Fruit fly (Drosophila melanogaster): ENCODE measurements around the gene CG14990.
A peak's percentile ranks its signal among the peaks of the same experiment; 100 is the strongest.

The CG14990 gene

dm6 chr3L:4108844-4109494, 16.0 kb downstream of the CG14990 start (continued):
- peak; percentile 90 for TF ChIP-seq Med (GFP tag)
- TF ChIP-seq wek (GFP tag; optimal IDR thresholded peaks at IDR 0.05), result no peak
- no peak for TF ChIP-seq Doc3 (GFP tag; IDR thresholded peaks at IDR 0.05; ENCODE audit: partially characterized antibody)
- TF ChIP-seq CG33557 (GFP tag; optimal IDR thresholded peaks at IDR 0.05), result peak; percentile 59
- TF ChIP-seq CG17361 (GFP tag; IDR thresholded peaks at IDR 0.05), result peak; percentile 86
- peak; percentile 23 for TF ChIP-seq CG2116 (GFP tag; optimal IDR thresholded peaks at IDR 0.05)
- peak; percentile 2 for TF ChIP-seq CG10565 (GFP tag; optimal IDR thresholded peaks at IDR 0.05)
- peak; percentile 49 for TF ChIP-seq CrebB (tag; optimal IDR thresholded peaks at IDR 0.05)
- TF ChIP-seq CG43689 (GFP tag; IDR thresholded peaks at IDR 0.05), result no peak
- TF ChIP-seq CG14860 (GFP tag; IDR thresholded peaks at IDR 0.05; ENCODE audit: partially characterized antibody), result no peak
- peak; percentile 84 for TF ChIP-seq CG10979 (tag; optimal IDR thresholded peaks at IDR 0.05)
- no peak for TF ChIP-seq Sry-δ (GFP tag; optimal IDR thresholded peaks at IDR 0.05)
- TF ChIP-seq danr (GFP tag; IDR thresholded peaks at IDR 0.05), result peak; percentile 69; the same call in 1 of the 2 replicates
- TF ChIP-seq tll (GFP tag; optimal IDR thresholded peaks at IDR 0.05), result peak in 1 of 2 experiments; percentile 54
- TF ChIP-seq bowl (GFP tag; IDR thresholded peaks at IDR 0.05), result peak; percentile 47; the same call in 1 of the 2 replicates
- peak; percentile 58 for TF ChIP-seq CG14441 (GFP tag; IDR thresholded peaks at IDR 0.05)
- peak; percentile 49 for TF ChIP-seq CG10654 (GFP tag; optimal IDR thresholded peaks at IDR 0.05)
- no peak for TF ChIP-seq nom (GFP tag; optimal IDR thresholded peaks at IDR 0.05)
- TF ChIP-seq lov (optimal IDR thresholded peaks at IDR 0.05), result no peak
- 0 out of 3 replicates have a peak, but pooled peaks have one; percentile 30 for TF ChIP-seq lov (GFP tag; IDR thresholded peaks at IDR 0.05)
- TF ChIP-seq gfzf (GFP tag; optimal IDR thresholded peaks at IDR 0.05), result no peak
- TF ChIP-seq sens (GFP tag), result peak; percentile 97
- peak; percentile 7 for TF ChIP-seq CG7271 (tag; optimal IDR thresholded peaks at IDR 0.05)
- TF ChIP-seq Awh (GFP tag; IDR thresholded peaks at IDR 0.05), result no peak
- TF ChIP-seq CG2129 (GFP tag; IDR thresholded peaks at IDR 0.05; ENCODE audit: partially characterized antibody), result no peak
- no peak for TF ChIP-seq cato (GFP tag; optimal IDR thresholded peaks at IDR 0.05; ENCODE audit: borderline replicate concordance)
- TF ChIP-seq eve (GFP tag; optimal IDR thresholded peaks at IDR 0.05), result no peak
- peak; percentile 69 for TF ChIP-seq Max (GFP tag; optimal IDR thresholded peaks at IDR 0.05)
- peak; percentile 67 for TF ChIP-seq gcm (GFP tag; optimal IDR thresholded peaks at IDR 0.05)
- peak; percentile 70 for TF ChIP-seq Ssrp (tag; optimal IDR thresholded peaks at IDR 0.05)
- TF ChIP-seq inv (GFP tag; IDR thresholded peaks at IDR 0.05; ENCODE audit: partially characterized antibody), result no peak
- TF ChIP-seq Ets97D (GFP tag; optimal IDR thresholded peaks at IDR 0.05), result peak; percentile 38
- TF ChIP-seq CG4404 (GFP tag; IDR thresholded peaks at IDR 0.05), result peak; percentile 54; the same call in 1 of the 2 replicates
- no peak for TF ChIP-seq emc (GFP tag; optimal IDR thresholded peaks at IDR 0.05)
- no peak for TF ChIP-seq amos (GFP tag; IDR thresholded peaks at IDR 0.05; ENCODE audit: partially characterized antibody)
- no peak for TF ChIP-seq pros (GFP tag; optimal IDR thresholded peaks at IDR 0.05)
- TF ChIP-seq pzg (GFP tag; optimal IDR thresholded peaks at IDR 0.05), result no peak
- TF ChIP-seq usp (GFP tag; optimal IDR thresholded peaks at IDR 0.05), result no peak
- TF ChIP-seq CG7556 (GFP tag; optimal IDR thresholded peaks at IDR 0.05), result peak; percentile 87
- TF ChIP-seq CG13775 (GFP tag; optimal IDR thresholded peaks at IDR 0.05), result peak; percentile 75
- no peak for TF ChIP-seq HLH4C (GFP tag; IDR thresholded peaks at IDR 0.05; ENCODE audit: partially characterized antibody)
- TF ChIP-seq HLHmδ (GFP tag; optimal IDR thresholded peaks at IDR 0.05), result no peak
- TF ChIP-seq CG6175 (GFP tag; IDR thresholded peaks at IDR 0.05), result 0 out of 3 replicates have a peak, but pooled peaks have one; percentile 41
- TF ChIP-seq CG9932 (GFP tag; IDR thresholded peaks at IDR 0.05), result peak; percentile 58; the same call in 1 of the 2 replicates
- no peak for TF ChIP-seq CG17802 (tag; optimal IDR thresholded peaks at IDR 0.05)
- TF ChIP-seq MESR4 (GFP tag; optimal IDR thresholded peaks at IDR 0.05), result no peak
- peak; percentile 61 for TF ChIP-seq CG6654 (GFP tag; optimal IDR thresholded peaks at IDR 0.05)
- TF ChIP-seq nmo (GFP tag; optimal IDR thresholded peaks at IDR 0.05), result peak; percentile 84
- peak; percentile 92 for TF ChIP-seq Adf1 (GFP tag; IDR thresholded peaks at IDR 0.05)

All from whole organism, embryonic.